Worm (Caenorhabditis elegans) whole organism, L3 larva: ENCODE results near the gene srt-43.

Experiments
- R02D3.7 ChIP-seq: fragments of 150-350 bp; optimal IDR thresholded peaks from 2 replicates; lab custom pipeline; 2014; ENCODE audit warnings: missing biosample characterization, missing genetic modification characterization
- aly-2 ChIP-seq: fragments of 150-350 bp; optimal IDR thresholded peaks from 2 replicates; lab custom pipeline; 2014; ENCODE audit warnings: missing biosample characterization, missing genetic modification characterization
- ama-1 ChIP-seq: fragments of 150-350 bp; optimal IDR thresholded peaks from 2 replicates; lab custom pipeline; 2018
- egl-27 ChIP-seq: sonication (generic microtip); optimal IDR thresholded peaks from 4 replicates; lab custom pipeline; 2017; ENCODE audit warnings: missing biosample characterization, missing genetic modification reagents, missing genetic modification characterization
- elt-2 ChIP-seq: sonication (generic microtip); optimal IDR thresholded peaks from 2 replicates; lab custom pipeline; 2016; ENCODE audit warnings: missing genetic modification reagents, mild to moderate bottlenecking, missing genetic modification characterization, missing compliant biosample characterization
- elt-3 ChIP-seq, 3 experiments: fragments of 150-350 bp in 1 of 3; sonication (generic microtip) in 2 of 3; optimal IDR thresholded peaks; 2 replicates in 2 of 3; 4 replicates in 1 of 3; lab custom pipeline; 2014 to 2017; ENCODE audit warnings: missing biosample characterization in 3 of 3, missing genetic modification characterization in 3 of 3
- eor-1 ChIP-seq, 2 experiments: fragments of 150-350 bp; optimal IDR thresholded peaks; 2 replicates each; lab custom pipeline; 2014 to 2018; ENCODE audit warnings: missing biosample characterization in 2 of 2, missing genetic modification characterization in 2 of 2
- mdl-1 ChIP-seq: fragments of 150-350 bp; optimal IDR thresholded peaks from 2 replicates; lab custom pipeline; 2014; ENCODE audit warnings: missing biosample characterization, missing genetic modification characterization
- nhr-67 ChIP-seq: fragments of 150-350 bp; optimal IDR thresholded peaks from 2 replicates; lab custom pipeline; 2014; ENCODE audit warnings: missing biosample characterization, missing genetic modification characterization
- nhr-76 ChIP-seq: fragments of 150-350 bp; sonication (generic microtip); optimal IDR thresholded peaks from 5 replicates; lab custom pipeline; 2014; ENCODE audit warnings: missing biosample characterization, missing genetic modification characterization
- pha-4 ChIP-seq: fragments of 150-350 bp; optimal IDR thresholded peaks from 2 replicates; lab custom pipeline; 2014; ENCODE audit warnings: missing biosample characterization, missing genetic modification reagents, missing genetic modification characterization
- skn-1 ChIP-seq: fragments of 150-350 bp; optimal IDR thresholded peaks from 2 replicates; lab custom pipeline; 2014; ENCODE audit warnings: missing biosample characterization, missing genetic modification characterization
- snpc-4 ChIP-seq: fragments of 150-350 bp; optimal IDR thresholded peaks from 2 replicates; lab custom pipeline; 2014; ENCODE audit warnings: missing biosample characterization, missing genetic modification characterization
- unc-62 ChIP-seq: fragments of 150-350 bp; sonication (generic microtip); optimal IDR thresholded peaks from 4 replicates; lab custom pipeline; 2014; ENCODE audit warnings: missing biosample characterization, missing genetic modification reagents, missing genetic modification characterization

- TF ChIP-seq elt-3 (tag; optimal IDR thresholded peaks at IDR 0.05; lab: Kevin White, UChicago) = no peak
- TF ChIP-seq R02D3.7 (tag; lab: Kevin White, UChicago) = no peak
- no peak for TF ChIP-seq aly-2
- no peak for TF ChIP-seq unc-62 (GFP tag; lab: Kevin White, UChicago)
- peak; percentile 24 for TF ChIP-seq ama-1 (lab: Kevin White, UChicago)
- TF ChIP-seq mdl-1 (tag; lab: Kevin White, UChicago) = peak; percentile 36
- TF ChIP-seq pha-4 (tag; lab: Kevin White, UChicago) = no peak
- TF ChIP-seq nhr-76 (tag; lab: Kevin White, UChicago) = no peak
- no peak for TF ChIP-seq egl-27 (tag; lab: Kevin White, UChicago)
- no peak for TF ChIP-seq skn-1
- TF ChIP-seq eor-1 (tag; optimal IDR thresholded peaks at IDR 0.05; lab: Kevin White, UChicago) = no peak
- TF ChIP-seq nhr-67 (tag; lab: Kevin White, UChicago) = no peak
- TF ChIP-seq snpc-4 (tag; lab: Kevin White, UChicago) = no peak
- TF ChIP-seq elt-2 = no peak
Observed at ce11 chrV:12819155-12819554, 50.1 kb downstream of the srt-43 start.
